Fruit fly (Drosophila melanogaster) whole organism, pupa: ENCODE results near the gene CG10589.

Experiments used
- CG10348 ChIP-seq: fragments of 200-800 bp; sonication (Bioruptor generic); IDR thresholded peaks from 2 replicates; pipeline ENCODE4 v1.3.6; 2022; ENCODE audit warnings: missing biosample characterization, missing genetic modification characterization
- CG15710 ChIP-seq: fragments of 200-800 bp; sonication (Bioruptor generic); optimal IDR thresholded peaks from 2 replicates; lab custom pipeline; 2018; ENCODE audit warnings: missing biosample characterization, mild to moderate bottlenecking, missing genetic modification characterization, moderate library complexity
- CG17806 ChIP-seq: fragments of 200-800 bp; sonication (Bioruptor generic); optimal IDR thresholded peaks from 2 replicates; lab custom pipeline; 2018; ENCODE audit warnings: missing biosample characterization, mild to moderate bottlenecking, missing genetic modification characterization, moderate library complexity
- CG32121 ChIP-seq: fragments of 200-800 bp; sonication (Bioruptor generic); IDR thresholded peaks from 2 replicates; pipeline ENCODE4 v1.3.6; 2022; ENCODE audit warnings: missing biosample characterization, missing genetic modification characterization
- CG8159 ChIP-seq: fragments of 200-800 bp; sonication (Bioruptor generic); optimal IDR thresholded peaks from 3 replicates; lab custom pipeline; 2018; ENCODE audit warnings: missing biosample characterization, mild to moderate bottlenecking, missing genetic modification characterization, moderate library complexity
- Ets98B ChIP-seq: fragments of 200-800 bp; sonication (Bioruptor generic); IDR thresholded peaks from 2 replicates; pipeline ENCODE4 v1.3.6; 2022; ENCODE audit warnings: missing biosample characterization, missing genetic modification characterization
- Pif1B ChIP-seq: fragments of 200-800 bp; sonication (Bioruptor generic); optimal IDR thresholded peaks from 3 replicates; lab custom pipeline; 2016; ENCODE audit warnings: missing biosample characterization, missing genetic modification characterization
- gl ChIP-seq: fragments of 200-800 bp; sonication (Bioruptor generic); optimal IDR thresholded peaks from 2 replicates; lab custom pipeline; 2018; ENCODE audit warnings: missing biosample characterization, mild to moderate bottlenecking, missing genetic modification characterization
- rn ChIP-seq: fragments of 200-800 bp; sonication (Bioruptor generic); IDR thresholded peaks from 2 replicates; pipeline ENCODE4 v1.3.6; 2022; ENCODE audit warnings: missing biosample characterization, missing genetic modification characterization

dm6 chr3L:20921859-20922258, 5.8 kb upstream of the CG10589 start:
- no peak for TF ChIP-seq rn (GFP tag; lab: Robert Waterston, UW)
- TF ChIP-seq gl: no peak
- no peak for TF ChIP-seq CG17806 (tag; lab: Kevin White, UChicago)
- no peak for TF ChIP-seq CG15710 (tag; lab: Kevin White, UChicago)
- no peak for TF ChIP-seq CG32121
- no peak for TF ChIP-seq Pif1B (GFP tag; lab: Kevin White, UChicago)
- TF ChIP-seq Ets98B: no peak
- TF ChIP-seq CG8159: no peak
- no peak for TF ChIP-seq CG10348
